Fruit fly (Drosophila melanogaster) S2 (cell line): ENCODE results near the gene CG42512.

Experiments used
- CG8478 ChIP-seq: fragments of >200 bp; optimal IDR thresholded peaks from 2 replicates; lab custom pipeline; 2018
- CTCF ChIP-seq, 2 experiments: fragments of >200 bp; optimal IDR thresholded peaks; 2 replicates each; lab custom pipeline; 2018

- no peak for TF ChIP-seq CG8478 (lab: Kevin White, UChicago)
- no peak for TF ChIP-seq CTCF (optimal IDR thresholded peaks at IDR 0.05; lab: Kevin White, UChicago)
Observed at dm6 chrX:16672904-16673303, 21.7 kb downstream of the CG42512 start.
